Worm (Caenorhabditis elegans) whole organism, L1 larva: ENCODE data around the gene nhr-153.
"Not testable (repeated sequence)": the region's sequence is repeated elsewhere in the genome, so short reads cannot be mapped to it uniquely, and the experiment has no call there.

Experiments used
- C16A3.4 ChIP-seq: fragments of 150-350 bp; optimal IDR thresholded peaks from 2 replicates; lab custom pipeline; 2014; ENCODE audit warnings: missing biosample characterization, missing genetic modification characterization
- C34B4.2 ChIP-seq: sonication (generic microtip); optimal IDR thresholded peaks from 2 replicates; lab custom pipeline; 2017; ENCODE audit warnings: mild to moderate bottlenecking, missing genetic modification characterization, missing compliant biosample characterization
- F16B12.6 ChIP-seq: fragments of 150-350 bp; optimal IDR thresholded peaks from 2 replicates; lab custom pipeline; 2014; ENCODE audit warnings: missing biosample characterization, missing genetic modification characterization
- ama-1 ChIP-seq: fragments of 150-350 bp; optimal IDR thresholded peaks from 2 replicates; lab custom pipeline; 2014
- blmp-1 ChIP-seq: fragments of 150-350 bp; optimal IDR thresholded peaks from 2 replicates; lab custom pipeline; 2014; ENCODE audit warnings: missing biosample characterization, missing genetic modification characterization
- ceh-63 ChIP-seq: fragments of 200-800 bp; sonication (Bioruptor generic); optimal IDR thresholded peaks from 2 replicates; lab custom pipeline; 2018; ENCODE audit warnings: mild to moderate bottlenecking, missing genetic modification characterization, missing compliant biosample characterization
- ceh-8 ChIP-seq: fragments of 200-800 bp; sonication (Bioruptor generic); optimal IDR thresholded peaks from 2 replicates; lab custom pipeline; 2018; ENCODE audit warnings: mild to moderate bottlenecking, missing genetic modification characterization, moderate library complexity, missing compliant biosample characterization
- ceh-82 ChIP-seq, 3 experiments: fragments of 150-350 bp in 1 of 3; sonication (generic microtip) in 2 of 3; optimal IDR thresholded peaks; 2 replicates each; lab custom pipeline; 2014 to 2017; ENCODE audit warnings: missing biosample characterization in 3 of 3, missing genetic modification characterization in 3 of 3
- ceh-88 ChIP-seq: fragments of 200-800 bp; sonication (Bioruptor generic); IDR thresholded peaks from 2 replicates; pipeline ENCODE4 v1.3.6; 2022; ENCODE audit warnings: missing genetic modification characterization, missing compliant biosample characterization
- ceh-90 ChIP-seq: sonication (generic microtip); optimal IDR thresholded peaks from 2 replicates; lab custom pipeline; 2016; ENCODE audit warnings: missing genetic modification characterization, missing compliant biosample characterization
- ces-1 ChIP-seq: fragments of 150-350 bp; optimal IDR thresholded peaks from 2 replicates; lab custom pipeline; 2014; ENCODE audit warnings: missing biosample characterization, missing genetic modification reagents, missing genetic modification characterization
- dsc-1 ChIP-seq: sonication (generic microtip); optimal IDR thresholded peaks from 2 replicates; lab custom pipeline; 2016; ENCODE audit warnings: mild to moderate bottlenecking, missing genetic modification characterization, missing compliant biosample characterization
- efl-1 ChIP-seq, 4 experiments: fragments of 150-350 bp; optimal IDR thresholded peaks in 3 of 4; peaks in 1 of 4; 1 replicate in 1 of 4; 2 replicates in 3 of 4; lab custom pipeline; 2014; ENCODE audit warnings: missing biosample characterization in 2 of 4, missing genetic modification characterization in 2 of 4, missing genetic modification reagents in 2 of 4
- egl-13 ChIP-seq: sonication (generic microtip); optimal IDR thresholded peaks from 2 replicates; lab custom pipeline; 2016; ENCODE audit warnings: missing genotype, missing genetic modification reagents, missing genetic modification characterization, missing compliant biosample characterization
- elt-2 ChIP-seq: sonication (generic microtip); optimal IDR thresholded peaks from 2 replicates; lab custom pipeline; 2016; ENCODE audit warnings: missing genetic modification characterization, mild to moderate bottlenecking, inconsistent platforms, missing compliant biosample characterization, missing genetic modification reagents
- ets-5 ChIP-seq: fragments of 200-800 bp; sonication (Bioruptor generic); IDR thresholded peaks from 2 replicates; pipeline ENCODE4 v1.3.6; 2022; ENCODE audit warnings: missing genetic modification characterization, missing compliant biosample characterization
- irx-1 ChIP-seq: sonication (generic microtip); optimal IDR thresholded peaks from 2 replicates; lab custom pipeline; 2016; ENCODE audit warnings: missing genetic modification characterization, missing compliant biosample characterization
- lin-13 ChIP-seq: fragments of 150-350 bp; optimal IDR thresholded peaks from 2 replicates; lab custom pipeline; 2014; ENCODE audit warnings: missing biosample characterization, missing genetic modification reagents, missing genetic modification characterization
- lin-14 ChIP-seq: fragments of 200-800 bp; sonication (Bioruptor generic); optimal IDR thresholded peaks from 2 replicates; lab custom pipeline; 2018; ENCODE audit warnings: mild to moderate bottlenecking, missing genetic modification characterization, moderate library complexity, missing compliant biosample characterization
- lin-35 ChIP-seq, 2 experiments: fragments of 150-350 bp; optimal IDR thresholded peaks; 2 replicates each; lab custom pipeline; 2014; ENCODE audit warnings: missing biosample characterization in 2 of 2, missing genetic modification characterization in 2 of 2, missing genetic modification reagents in 2 of 2
- lin-39 ChIP-seq: fragments of 150-350 bp; optimal IDR thresholded peaks from 2 replicates; lab custom pipeline; 2014; ENCODE audit warnings: missing biosample characterization, missing genetic modification reagents, missing genetic modification characterization
- mef-2 ChIP-seq: fragments of 150-350 bp; optimal IDR thresholded peaks from 2 replicates; lab custom pipeline; 2014; ENCODE audit warnings: missing biosample characterization, missing genetic modification characterization
- nhr-11 ChIP-seq: fragments of 150-350 bp; optimal IDR thresholded peaks from 2 replicates; lab custom pipeline; 2014; ENCODE audit warnings: missing biosample characterization, missing genetic modification characterization
- nhr-19 ChIP-seq: fragments of 200-800 bp; sonication (Bioruptor generic); conservative IDR thresholded peaks from 2 replicates; pipeline ENCODE4 v1.3.6; 2022; ENCODE audit warnings: missing genetic modification characterization, missing compliant biosample characterization
- nhr-20 ChIP-seq: sonication (generic microtip); optimal IDR thresholded peaks from 2 replicates; lab custom pipeline; 2016; ENCODE audit warnings: mild to moderate bottlenecking, missing genetic modification characterization, missing compliant biosample characterization
- nhr-47 ChIP-seq: sonication (generic microtip); optimal IDR thresholded peaks from 2 replicates; lab custom pipeline; 2016; ENCODE audit warnings: mild to moderate bottlenecking, missing genetic modification characterization, moderate library complexity, missing compliant biosample characterization
- nhr-71 ChIP-seq: sonication (generic microtip); optimal IDR thresholded peaks from 2 replicates; lab custom pipeline; 2016; ENCODE audit warnings: mild to moderate bottlenecking, missing genetic modification characterization, moderate library complexity, missing compliant biosample characterization
- pag-3 ChIP-seq: sonication (generic microtip); optimal IDR thresholded peaks from 2 replicates; lab custom pipeline; 2017; ENCODE audit warnings: missing genetic modification characterization, mild to moderate bottlenecking, missing compliant biosample characterization, antibody characterized with exemption, borderline replicate concordance; ENCODE audit not compliant: insufficient read depth
- pqm-1 ChIP-seq: sonication (generic microtip); optimal IDR thresholded peaks from 3 replicates; lab custom pipeline; 2017; ENCODE audit warnings: missing biosample characterization, missing genetic modification characterization
- snu-23 ChIP-seq: sonication (generic microtip); optimal IDR thresholded peaks from 2 replicates; lab custom pipeline; 2016; ENCODE audit warnings: missing genetic modification characterization, missing compliant biosample characterization
- sox-4 ChIP-seq: sonication (generic microtip); optimal IDR thresholded peaks from 2 replicates; lab custom pipeline; 2016; ENCODE audit warnings: missing genetic modification characterization, missing compliant biosample characterization
- tbx-2 ChIP-seq: sonication (generic microtip); optimal IDR thresholded peaks from 2 replicates; lab custom pipeline; 2016; ENCODE audit warnings: missing genetic modification characterization, missing compliant biosample characterization
- unc-62 ChIP-seq: fragments of 150-350 bp; optimal IDR thresholded peaks from 2 replicates; lab custom pipeline; 2014; ENCODE audit warnings: missing biosample characterization, missing genetic modification reagents, missing genetic modification characterization
- unc-98 ChIP-seq: fragments of 200-800 bp; sonication (Bioruptor generic); IDR thresholded peaks from 2 replicates; pipeline ENCODE4 v1.3.6; 2022; ENCODE audit warnings: missing genetic modification characterization, missing compliant biosample characterization
- zag-1 ChIP-seq: fragments of 150-350 bp; optimal IDR thresholded peaks from 2 replicates; lab custom pipeline; 2014; ENCODE audit warnings: missing biosample characterization, missing genetic modification characterization

Gene nhr-153

ce11 chrV:12115150-12115549, 11.1 kb downstream of the nhr-153 start:
- no peak for TF ChIP-seq sox-4 (tag; lab: Kevin White, UChicago)
- TF ChIP-seq egl-13 (tag; lab: Kevin White, UChicago) = no peak
- no peak for TF ChIP-seq unc-98 (GFP tag; lab: Robert Waterston, UW)
- no peak for TF ChIP-seq lin-35 (GFP tag; optimal IDR thresholded peaks at IDR 0.05; lab: Kevin White, UChicago)
- peak; percentile 6 for TF ChIP-seq nhr-20
- TF ChIP-seq elt-2 (tag; lab: Kevin White, UChicago) = peak; percentile 1
- TF ChIP-seq mef-2 (tag; lab: Kevin White, UChicago) = no peak
- TF ChIP-seq efl-1 (optimal IDR thresholded peaks at IDR 0.05; lab: Kevin White, UChicago) = no peak
- no peak for TF ChIP-seq efl-1 (GFP tag; optimal IDR thresholded peaks at IDR 0.05 in 1 of 2; lab: Kevin White, UChicago)
- TF ChIP-seq nhr-71 (tag; lab: Kevin White, UChicago) = peak; percentile 7
- TF ChIP-seq nhr-11 (tag; lab: Kevin White, UChicago) = no peak
- TF ChIP-seq, all 84 proteins: peak for 3

ce11 chrV:12117567-12118053, 13.6 kb downstream of the nhr-153 start, which contains the start of gene C13C4.8:
TSS of gene C13C4.8 (plus strand) at chrV:12118003.
- TF ChIP-seq nhr-11 (tag; lab: Kevin White, UChicago) (no peak), ets-5 (GFP tag; lab: Robert Waterston, UW) (no peak), egl-13 (tag; lab: Kevin White, UChicago) (no peak), nhr-47 (tag; lab: Kevin White, UChicago) (no peak), ama-1 (lab: Kevin White, UChicago) (no peak), nhr-19 (no peak), zag-1 (no peak), lin-39 (no peak)

ce11 chrV:12120381-12120780, 16.4 kb downstream of the nhr-153 start, which contains the start of gene C13C4.7:
TSS of gene C13C4.7 (minus strand) at chrV:12120481.
- TF ChIP-seq snu-23 = no peak
- TF ChIP-seq ama-1 (lab: Kevin White, UChicago) = no peak
- TF ChIP-seq nhr-11 (tag; lab: Kevin White, UChicago) = no peak
- TF ChIP-seq pag-3 (tag; lab: Kevin White, UChicago) = no peak
- no peak for TF ChIP-seq F16B12.6 (tag; lab: Kevin White, UChicago)
- no peak for TF ChIP-seq ceh-63 (GFP tag; lab: Kevin White, UChicago)
- no peak for TF ChIP-seq ceh-90
- no peak for TF ChIP-seq pqm-1 (tag; lab: Kevin White, UChicago)
- no peak for TF ChIP-seq irx-1 (tag; lab: Kevin White, UChicago)
- no peak for TF ChIP-seq zag-1
- TF ChIP-seq sox-4 (tag; lab: Kevin White, UChicago) = no peak
- no peak for TF ChIP-seq ceh-8 (GFP tag; lab: Kevin White, UChicago)
- TF ChIP-seq ceh-82 (tag; optimal IDR thresholded peaks at IDR 0.05; lab: Kevin White, UChicago) = no peak
- no peak for TF ChIP-seq dsc-1 (tag; lab: Kevin White, UChicago)
- no peak for TF ChIP-seq C34B4.2 (tag; lab: Kevin White, UChicago)
- no peak for TF ChIP-seq lin-13 (GFP tag; lab: Kevin White, UChicago)
- no peak for TF ChIP-seq nhr-71 (tag; lab: Kevin White, UChicago)
- TF ChIP-seq ces-1 (GFP tag; lab: Kevin White, UChicago) = no peak

ce11 chrV:12121274-12121673, 17.3 kb downstream of the nhr-153 start, which contains the start of gene C13C4.6:
TSS of gene C13C4.6 (plus strand) at chrV:12121574.
- no peak for TF ChIP-seq ceh-88
- TF ChIP-seq unc-62 (GFP tag; lab: Kevin White, UChicago) = no peak
- no peak for TF ChIP-seq C16A3.4
- no peak for TF ChIP-seq egl-13 (tag; lab: Kevin White, UChicago)

- TF ChIP-seq tbx-2 (tag; lab: Kevin White, UChicago); blmp-1 (tag; lab: Kevin White, UChicago); lin-14 (GFP tag; lab: Kevin White, UChicago): not testable (repeated sequence)
Observed at ce11 chrV:12130688-12131087, 26.7 kb downstream of the nhr-153 start, which contains the start of gene C27A7.6. TSS of gene C27A7.6 (minus strand) at chrV:12130788.
